Worm (Caenorhabditis elegans): ENCODE data around the gene Y45F10C.1.
A peak's percentile ranks its signal among the peaks of the same experiment; 100 is the strongest.

Gene Y45F10C.1

ce11 chrIV:13695302-13695701 is 36.0 kb upstream of the Y45F10C.1 start:
- TF ChIP-seq unc-39 (tag; optimal IDR thresholded peaks at IDR 0.05), result no peak
- TF ChIP-seq nhr-76 (tag; optimal IDR thresholded peaks at IDR 0.05), result no peak
- no peak for TF ChIP-seq ztf-11 (tag; optimal IDR thresholded peaks at IDR 0.05)
- no peak for TF ChIP-seq skn-1 (tag; optimal IDR thresholded peaks at IDR 0.05)
- TF ChIP-seq fkh-2 (tag; optimal IDR thresholded peaks at IDR 0.05), result no peak
- TF ChIP-seq ceh-9 (tag; optimal IDR thresholded peaks at IDR 0.05), result no peak
- no peak for TF ChIP-seq ceh-16 (tag; optimal IDR thresholded peaks at IDR 0.05)
- TF ChIP-seq lin-15B (tag; optimal IDR thresholded peaks at IDR 0.05), result no peak
- no peak for TF ChIP-seq zag-1 (tag; optimal IDR thresholded peaks at IDR 0.05)
- no peak for TF ChIP-seq eor-1 (tag; optimal IDR thresholded peaks at IDR 0.05)
- no peak for TF ChIP-seq nhr-43 (tag; optimal IDR thresholded peaks at IDR 0.05; ENCODE audit: poor library complexity, severe bottlenecking)
- TF ChIP-seq mml-1 (tag; optimal IDR thresholded peaks at IDR 0.05), result no peak
- no peak for TF ChIP-seq aly-2 (tag; optimal IDR thresholded peaks at IDR 0.05)
- no peak for TF ChIP-seq pha-4 (tag; optimal IDR thresholded peaks at IDR 0.05)
- TF ChIP-seq fos-1 (tag; optimal IDR thresholded peaks at IDR 0.05), result no peak

- TF ChIP-seq nhr-43 (tag; optimal IDR thresholded peaks at IDR 0.05; ENCODE audit: poor library complexity, severe bottlenecking) (no peak), snpc-4 (tag; optimal IDR thresholded peaks at IDR 0.05) (no peak), sea-2 (GFP tag; optimal IDR thresholded peaks at IDR 0.05) (no peak), nhr-237 (tag; optimal IDR thresholded peaks at IDR 0.05) (no peak), aly-2 (tag; optimal IDR thresholded peaks at IDR 0.05) (no peak), hmg-11 (tag; optimal IDR thresholded peaks at IDR 0.05) (peak; percentile 7), nhr-11 (tag; optimal IDR thresholded peaks at IDR 0.05) (no peak), fos-1 (tag; optimal IDR thresholded peaks at IDR 0.05) (no peak), unc-62 (GFP tag; optimal IDR thresholded peaks at IDR 0.05) (peak; percentile 85), elt-1 (tag; optimal IDR thresholded peaks at IDR 0.05) (peak; percentile 48), daf-12 (tag; optimal IDR thresholded peaks at IDR 0.05) (no peak), skn-1 (tag; optimal IDR thresholded peaks at IDR 0.05) (no peak), nhr-77 (tag; optimal IDR thresholded peaks at IDR 0.05) (no peak), unc-39 (tag; optimal IDR thresholded peaks at IDR 0.05) (no peak), elt-3 (tag; optimal IDR thresholded peaks at IDR 0.05) (no peak), lsy-12 (tag; optimal IDR thresholded peaks at IDR 0.05) (no peak), nhr-67 (tag; optimal IDR thresholded peaks at IDR 0.05) (no peak), pha-4 (tag; optimal IDR thresholded peaks at IDR 0.05) (no peak), mml-1 (tag; optimal IDR thresholded peaks at IDR 0.05) (no peak), zag-1 (tag; optimal IDR thresholded peaks at IDR 0.05) (no peak), pqm-1 (tag; optimal IDR thresholded peaks at IDR 0.05) (no peak), nhr-28 (tag; optimal IDR thresholded peaks at IDR 0.05) (no peak), nfya-1 (tag; optimal IDR thresholded peaks at IDR 0.05; ENCODE audit: insufficient read depth) (peak; percentile 37), lin-39 (tag; optimal IDR thresholded peaks at IDR 0.05) (peak; percentile 96), ztf-11 (tag; optimal IDR thresholded peaks at IDR 0.05) (no peak)
Observed at ce11 chrIV:13694600-13694999, 35.3 kb upstream of the Y45F10C.1 start.

- TF ChIP-seq unc-39 (tag; optimal IDR thresholded peaks at IDR 0.05), result no peak
- TF ChIP-seq nhr-12 (tag; optimal IDR thresholded peaks at IDR 0.05), result no peak
- TF ChIP-seq zag-1 (tag; optimal IDR thresholded peaks at IDR 0.05), result no peak
- TF ChIP-seq nhr-25 (tag; optimal IDR thresholded peaks at IDR 0.05), result no peak
- no peak for TF ChIP-seq jun-1 (tag; optimal IDR thresholded peaks at IDR 0.05)
- TF ChIP-seq aly-2 (tag; optimal IDR thresholded peaks at IDR 0.05), result no peak
- no peak for TF ChIP-seq nhr-28 (tag; optimal IDR thresholded peaks at IDR 0.05)
- no peak for TF ChIP-seq nhr-237 (tag; optimal IDR thresholded peaks at IDR 0.05)
- TF ChIP-seq ceh-28 (tag; optimal IDR thresholded peaks at IDR 0.05), result no peak
- TF ChIP-seq mdl-1 (tag; optimal IDR thresholded peaks at IDR 0.05), result no peak
- no peak for TF ChIP-seq pha-4 (tag; optimal IDR thresholded peaks at IDR 0.05)
- TF ChIP-seq elt-1 (tag; optimal IDR thresholded peaks at IDR 0.05), result no peak
- TF ChIP-seq tbx-2 (tag; optimal IDR thresholded peaks at IDR 0.05), result no peak
- TF ChIP-seq mml-1 (tag; optimal IDR thresholded peaks at IDR 0.05), result no peak
- TF ChIP-seq ZK546.5 (tag; optimal IDR thresholded peaks at IDR 0.05), result no peak
- no peak for TF ChIP-seq nfya-1 (tag; optimal IDR thresholded peaks at IDR 0.05; ENCODE audit: insufficient read depth)
- no peak for TF ChIP-seq unc-62 (GFP tag; optimal IDR thresholded peaks at IDR 0.05)
- TF ChIP-seq ceh-82 (tag; optimal IDR thresholded peaks at IDR 0.05), result no peak
- TF ChIP-seq lsy-12 (tag; optimal IDR thresholded peaks at IDR 0.05), result no peak
- TF ChIP-seq ama-1 (optimal IDR thresholded peaks at IDR 0.05), result no peak
Observed at ce11 chrIV:13693976-13694375, 34.6 kb upstream of the Y45F10C.1 start.

Measured in whole organism, L3 larva.